Fruit fly (Drosophila melanogaster): ENCODE data around the gene CG4213.

Gene CG4213

DNA sequence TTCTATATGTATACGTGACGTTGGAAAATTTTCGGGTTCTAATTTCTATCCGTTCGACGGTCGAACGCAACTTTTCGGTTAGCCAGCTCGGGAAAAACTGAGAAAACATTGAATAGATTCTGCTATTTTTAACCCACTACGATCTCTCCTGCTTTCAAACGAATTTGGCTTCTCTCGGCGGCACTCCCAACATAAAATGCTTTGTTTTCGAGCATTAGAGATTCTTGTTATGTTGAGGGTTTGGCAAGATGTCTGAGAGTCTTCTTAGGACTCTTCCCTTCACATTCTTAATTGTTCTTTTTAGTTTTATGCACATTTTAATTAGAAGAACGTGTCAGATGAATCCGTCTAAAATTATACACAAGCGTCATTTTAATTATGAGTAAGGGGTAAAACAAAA is at the start of gene CG4213:
Gene CG4213, minus strand, starts transcription at position 101 of the 400 bp plus-strand sequence.
- TF ChIP-seq insv (optimal IDR thresholded peaks at IDR 0.05) (no peak), h (optimal IDR thresholded peaks at IDR 0.05) (no peak), Myc (optimal IDR thresholded peaks at IDR 0.05) (no peak), psq (optimal IDR thresholded peaks at IDR 0.05) (no peak), ttk (optimal IDR thresholded peaks at IDR 0.05) (no peak), Sin3A (optimal IDR thresholded peaks at IDR 0.05) (no peak)

DNA sequence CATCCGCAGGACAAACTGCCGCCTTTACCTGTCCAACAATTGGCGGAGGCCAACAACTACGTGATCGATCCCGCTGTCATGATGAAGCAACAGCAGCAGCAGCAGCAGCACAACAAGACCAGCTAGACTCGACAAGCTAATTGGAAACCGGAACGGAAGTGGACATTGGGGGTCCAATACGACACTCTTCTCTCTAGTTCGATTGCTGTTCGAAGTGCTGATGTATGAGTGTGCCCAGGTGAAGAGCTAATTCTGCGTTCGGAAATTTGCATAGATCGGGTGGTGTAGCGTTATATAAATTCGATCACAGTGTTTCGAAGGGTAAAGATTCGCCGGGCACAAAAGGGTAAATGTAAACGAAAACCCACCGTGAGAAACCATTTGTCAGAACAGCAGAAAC is 45.1 kb upstream of the CG4213 start:
- TF ChIP-seq insv (optimal IDR thresholded peaks at IDR 0.05) (no peak), Myc (optimal IDR thresholded peaks at IDR 0.05) (no peak), Sin3A (optimal IDR thresholded peaks at IDR 0.05) (no peak), psq (optimal IDR thresholded peaks at IDR 0.05) (no peak), h (optimal IDR thresholded peaks at IDR 0.05) (no peak), ttk (optimal IDR thresholded peaks at IDR 0.05) (no peak)

DNA sequence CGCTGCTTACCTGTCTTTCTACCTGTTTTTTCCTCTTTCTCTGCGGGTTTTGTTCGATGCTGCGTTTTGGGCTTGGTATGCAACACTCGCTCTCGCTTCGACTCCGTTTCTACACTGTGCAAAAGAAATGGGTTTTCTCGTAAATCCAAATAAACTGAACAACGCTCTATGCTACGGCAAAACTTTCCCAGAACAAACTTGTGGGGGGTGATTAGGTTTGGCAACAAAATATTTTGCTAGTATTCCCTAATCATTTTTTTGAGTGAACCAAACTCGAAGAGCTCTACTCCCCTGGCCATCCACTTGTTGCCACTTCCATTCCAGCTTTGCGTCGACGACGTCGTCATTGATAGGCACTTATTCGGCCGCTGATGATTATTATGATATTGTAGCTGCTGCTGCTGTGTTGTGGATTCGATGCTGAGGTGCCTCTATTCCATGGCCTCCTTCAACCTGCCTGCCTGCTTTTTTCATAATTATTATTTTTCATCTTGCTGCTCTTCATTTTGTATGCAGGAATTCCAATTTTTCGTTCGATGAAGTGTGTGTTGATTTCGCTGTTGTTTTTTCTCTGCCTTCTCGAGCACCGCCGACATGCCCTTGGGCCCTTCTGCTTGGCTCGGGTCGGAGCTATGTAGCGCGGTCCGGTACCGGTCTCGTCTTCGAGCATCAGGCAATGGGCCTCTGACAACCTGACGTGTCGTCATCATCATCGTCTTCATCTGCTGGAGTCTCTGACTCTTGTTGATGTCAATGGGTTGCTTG is 40.1 kb upstream of the CG4213 start:
- TF ChIP-seq h (optimal IDR thresholded peaks at IDR 0.05), result no peak
- TF ChIP-seq psq (optimal IDR thresholded peaks at IDR 0.05), result no peak
- TF ChIP-seq ttk (optimal IDR thresholded peaks at IDR 0.05), result no peak
- no peak for TF ChIP-seq Myc (optimal IDR thresholded peaks at IDR 0.05)
- no peak for TF ChIP-seq insv (optimal IDR thresholded peaks at IDR 0.05)
- TF ChIP-seq Sin3A (optimal IDR thresholded peaks at IDR 0.05), result no peak

DNA sequence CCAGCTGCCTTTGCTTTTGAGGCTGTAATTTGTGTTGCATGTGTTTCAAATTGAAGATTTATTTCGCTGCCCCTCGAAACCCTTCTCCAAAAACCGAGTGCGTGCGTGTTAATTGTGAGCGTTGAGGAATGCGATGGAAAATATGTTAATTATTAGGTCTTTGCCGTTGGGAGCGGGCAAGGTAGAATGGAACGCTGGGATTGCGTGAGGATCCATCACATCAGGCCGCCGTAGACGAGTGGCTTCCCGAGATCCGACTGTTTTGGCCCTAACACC is 39.4 kb upstream of the CG4213 start:
- no peak for TF ChIP-seq psq (optimal IDR thresholded peaks at IDR 0.05)
- TF ChIP-seq insv (optimal IDR thresholded peaks at IDR 0.05), result no peak
- TF ChIP-seq Sin3A (optimal IDR thresholded peaks at IDR 0.05), result no peak
- no peak for TF ChIP-seq Myc (optimal IDR thresholded peaks at IDR 0.05)
- no peak for TF ChIP-seq h (optimal IDR thresholded peaks at IDR 0.05)
- no peak for TF ChIP-seq ttk (optimal IDR thresholded peaks at IDR 0.05)

DNA sequence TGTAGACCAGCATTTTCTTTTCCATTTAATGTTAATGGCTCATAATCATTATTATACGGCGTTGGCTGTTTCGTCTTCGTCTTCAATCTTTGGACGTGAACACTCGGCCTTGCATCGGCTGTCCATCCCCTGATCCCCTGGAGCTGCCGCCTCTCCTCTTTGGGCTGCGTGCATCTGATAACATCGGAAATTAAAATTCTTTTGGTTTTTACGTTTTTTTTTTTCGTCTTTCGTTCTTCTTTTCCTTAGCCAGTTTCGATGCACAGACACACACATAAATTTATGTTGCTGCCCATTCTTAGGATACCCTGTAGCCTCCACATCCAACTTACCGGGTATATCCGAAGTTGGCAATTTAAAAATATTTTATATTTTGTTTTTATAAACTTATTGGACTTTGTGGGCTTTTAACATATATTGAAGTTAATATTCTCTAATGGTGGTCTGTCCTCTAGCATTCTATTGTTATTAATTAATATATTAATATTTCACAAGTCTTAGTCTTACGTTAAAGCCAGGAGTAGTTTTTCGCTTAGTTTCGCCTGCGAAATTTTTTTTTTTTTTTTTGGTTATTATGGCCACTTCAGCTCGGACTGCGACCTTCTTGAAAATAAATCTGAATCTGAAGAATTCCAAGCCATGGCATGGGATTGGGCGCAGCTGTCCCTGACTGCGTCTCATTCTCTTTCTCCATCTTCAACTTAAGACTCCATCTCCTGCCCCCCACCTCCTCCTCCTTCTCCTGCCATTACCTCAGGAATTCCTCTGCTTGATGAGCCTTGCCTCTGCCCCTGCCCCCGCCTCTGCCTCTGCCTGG is 38.8 kb upstream of the CG4213 start:
- TF ChIP-seq insv (optimal IDR thresholded peaks at IDR 0.05) (no peak), ttk (optimal IDR thresholded peaks at IDR 0.05) (no peak), h (optimal IDR thresholded peaks at IDR 0.05) (no peak), Myc (optimal IDR thresholded peaks at IDR 0.05) (no peak), psq (optimal IDR thresholded peaks at IDR 0.05) (no peak), Sin3A (optimal IDR thresholded peaks at IDR 0.05) (no peak)

DNA sequence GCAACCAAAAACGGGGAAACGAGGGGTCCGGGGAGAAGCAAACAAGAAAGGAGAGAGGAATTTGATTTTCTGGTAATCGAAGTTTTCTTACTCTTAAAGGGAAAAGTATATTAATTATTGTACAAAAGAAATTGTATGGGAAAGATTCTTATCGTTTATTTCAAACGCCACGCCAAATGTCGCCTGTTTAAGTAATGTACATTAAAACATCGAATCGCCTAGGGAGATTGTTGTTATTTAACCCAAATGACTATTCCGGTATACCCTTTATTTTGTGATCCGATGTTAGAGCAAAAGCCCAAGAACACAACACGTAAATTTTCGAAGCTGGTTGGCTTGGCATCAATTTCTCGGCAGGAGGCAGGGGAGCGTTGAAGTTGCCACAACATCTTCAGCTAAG is 37.3 kb upstream of the CG4213 start:
- TF ChIP-seq psq (optimal IDR thresholded peaks at IDR 0.05), result no peak
- no peak for TF ChIP-seq h (optimal IDR thresholded peaks at IDR 0.05)
- no peak for TF ChIP-seq insv (optimal IDR thresholded peaks at IDR 0.05)

DNA sequence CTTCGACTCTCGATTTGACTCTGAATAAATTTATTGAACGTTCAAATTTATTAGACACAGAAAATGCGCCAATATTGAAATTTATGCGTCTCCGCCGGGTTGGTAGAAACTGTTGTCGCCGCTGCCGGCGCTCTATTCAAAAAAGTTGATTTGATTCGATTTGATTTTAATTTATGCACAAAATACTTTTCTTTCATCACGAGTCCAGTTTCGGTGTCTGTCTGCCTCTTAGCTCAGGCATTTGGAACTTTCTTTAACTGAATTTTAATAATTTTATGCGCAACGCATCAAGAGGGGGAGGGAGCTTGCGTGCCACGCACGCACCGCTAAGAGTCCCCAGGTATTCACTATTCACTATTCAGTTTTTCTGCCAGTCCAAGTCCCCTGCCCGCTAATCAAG is 35.5 kb upstream of the CG4213 start:
- TF ChIP-seq Sin3A (optimal IDR thresholded peaks at IDR 0.05) (no peak), psq (optimal IDR thresholded peaks at IDR 0.05) (no peak), Myc (optimal IDR thresholded peaks at IDR 0.05) (no peak)

DNA sequence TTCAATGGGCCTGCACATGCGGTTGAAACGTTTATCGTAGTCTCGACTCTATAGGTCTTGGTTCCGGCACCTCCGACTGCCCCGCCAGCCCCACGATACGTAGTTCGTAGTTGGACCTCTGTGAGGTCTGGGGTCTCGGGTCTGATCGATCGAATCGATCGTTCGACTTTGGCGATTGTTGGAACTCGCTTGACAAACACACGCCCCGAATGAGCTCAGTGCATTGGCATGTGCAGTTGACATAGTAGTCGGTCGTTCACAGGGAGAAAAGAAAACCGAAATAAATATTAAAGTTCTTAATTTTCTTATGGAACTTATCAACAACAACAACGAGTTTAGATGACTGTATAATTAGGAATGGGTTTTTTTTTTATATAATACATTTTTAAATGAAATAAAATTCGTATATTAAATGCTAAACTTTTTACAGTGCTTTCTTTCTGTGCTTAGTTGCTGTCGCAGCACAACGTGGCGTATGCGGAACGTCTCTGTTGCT is 33.4 kb upstream of the CG4213 start:
- TF ChIP-seq Myc (optimal IDR thresholded peaks at IDR 0.05), result no peak
- TF ChIP-seq h (optimal IDR thresholded peaks at IDR 0.05), result no peak
- no peak for TF ChIP-seq insv (optimal IDR thresholded peaks at IDR 0.05)

DNA sequence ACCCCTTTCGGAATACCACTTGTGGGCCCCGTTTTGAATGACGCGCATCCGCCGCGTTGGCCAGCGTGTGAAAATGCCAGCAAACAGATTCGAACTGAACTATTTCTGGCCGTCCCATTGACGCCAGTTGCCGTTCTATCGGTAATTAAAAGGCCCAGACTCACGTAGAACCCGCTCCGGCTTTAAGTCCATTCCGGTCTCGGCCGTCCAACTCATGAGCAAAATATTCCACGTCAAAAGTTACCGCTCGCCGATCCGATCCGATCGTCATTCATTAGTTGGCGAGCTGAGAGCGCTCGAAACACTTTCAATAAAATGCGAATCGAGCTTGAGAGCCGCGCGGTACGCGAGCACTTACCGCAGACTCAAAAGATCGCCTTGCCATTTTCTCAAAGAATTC is 32.4 kb upstream of the CG4213 start:
- TF ChIP-seq Myc (optimal IDR thresholded peaks at IDR 0.05), result no peak
- TF ChIP-seq Sin3A (optimal IDR thresholded peaks at IDR 0.05), result no peak
- no peak for TF ChIP-seq insv (optimal IDR thresholded peaks at IDR 0.05)

DNA sequence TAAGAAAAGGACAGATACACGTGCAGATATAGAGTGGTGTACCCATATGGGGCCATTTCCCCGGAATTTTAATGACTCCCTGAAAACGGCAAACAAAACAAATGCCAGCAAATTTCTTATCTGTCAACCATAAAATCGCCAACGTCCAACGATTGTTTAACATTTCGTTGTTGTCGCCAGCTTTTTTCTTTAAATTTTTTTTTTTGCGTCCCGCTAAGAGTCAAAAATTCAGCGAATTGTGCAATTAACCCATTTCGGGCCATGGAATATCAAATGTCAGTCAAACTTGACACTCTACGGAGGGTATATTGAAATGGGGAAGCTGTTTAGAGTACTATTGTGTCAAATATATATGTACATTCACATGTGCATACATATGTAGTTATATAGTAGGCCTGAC is 30.1 kb upstream of the CG4213 start:
- TF ChIP-seq Sin3A (optimal IDR thresholded peaks at IDR 0.05), result no peak
- no peak for TF ChIP-seq Myc (optimal IDR thresholded peaks at IDR 0.05)
- no peak for TF ChIP-seq h (optimal IDR thresholded peaks at IDR 0.05)
- TF ChIP-seq ttk (optimal IDR thresholded peaks at IDR 0.05), result no peak
- no peak for TF ChIP-seq insv (optimal IDR thresholded peaks at IDR 0.05)
- no peak for TF ChIP-seq psq (optimal IDR thresholded peaks at IDR 0.05)

DNA sequence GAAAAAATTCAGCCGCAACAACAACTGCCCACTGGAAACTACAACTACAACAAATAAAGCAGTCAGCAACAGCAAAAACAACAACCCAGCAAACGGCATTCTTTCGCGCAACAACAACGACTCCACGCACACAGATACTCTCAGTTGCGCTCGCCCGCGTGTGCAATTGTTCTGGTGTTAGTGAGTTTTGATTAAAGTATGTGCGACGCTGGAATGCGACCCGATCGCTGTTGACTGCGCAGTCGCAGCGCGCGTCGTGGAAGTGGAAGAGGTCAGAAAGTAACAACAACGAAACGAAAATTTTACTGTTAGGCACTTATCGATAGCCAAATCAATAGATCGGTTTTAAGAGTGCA is 29.6 kb upstream of the CG4213 start:
- TF ChIP-seq h (optimal IDR thresholded peaks at IDR 0.05), result no peak
- no peak for TF ChIP-seq Myc (optimal IDR thresholded peaks at IDR 0.05)
- TF ChIP-seq insv (optimal IDR thresholded peaks at IDR 0.05), result no peak
- TF ChIP-seq ttk (optimal IDR thresholded peaks at IDR 0.05), result no peak

DNA sequence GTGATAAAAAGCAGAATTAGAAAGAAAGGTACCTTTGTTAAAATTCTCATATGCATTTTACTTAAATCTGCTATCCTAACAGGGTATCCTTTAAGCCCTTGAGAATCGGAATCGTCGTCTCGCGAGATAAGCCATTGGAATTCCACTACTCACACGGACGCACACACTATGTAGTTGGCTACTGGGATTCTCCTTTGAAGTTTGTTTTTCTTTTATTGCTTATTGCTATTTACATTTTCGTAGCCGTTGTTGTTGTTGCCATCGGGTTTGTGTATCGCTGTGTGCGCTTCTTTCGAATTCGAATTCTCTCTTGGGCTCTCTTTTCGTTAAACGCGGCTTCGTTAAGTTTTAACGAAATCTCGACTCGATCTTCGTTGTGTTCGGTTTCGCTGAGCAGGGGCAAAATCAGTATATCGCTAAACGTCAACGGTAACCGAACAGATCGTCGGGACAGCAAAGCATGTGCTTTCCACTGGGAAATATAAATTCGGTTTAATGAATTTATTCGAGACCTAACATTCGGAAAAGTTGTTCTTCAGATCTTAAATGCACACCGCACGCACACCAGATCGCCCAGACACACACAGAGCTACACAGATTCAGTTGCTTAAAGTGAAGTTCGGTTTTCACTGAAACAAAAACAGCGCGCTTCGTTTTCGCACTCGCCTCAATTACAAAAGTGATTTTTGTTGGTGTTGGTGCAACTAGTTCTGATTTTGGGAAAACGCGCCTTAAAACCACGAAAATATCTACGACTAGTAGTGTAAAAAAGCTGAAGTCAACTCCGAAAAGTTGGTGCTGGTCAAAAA is 29.0 kb upstream of the CG4213 start, which contains the start of gene ex:
Gene ex, plus strand, starts transcription at position 408 of the 809 bp plus-strand sequence.
- no peak for TF ChIP-seq h (optimal IDR thresholded peaks at IDR 0.05)
